Worm (Caenorhabditis elegans): ENCODE results near the gene srh-264.

ce11 chrV:15432457-15432856 lies 18.5 kb downstream of the srh-264 start, which contains the start of gene T26H5.8:
- TF ChIP-seq snpc-4 (tag; optimal IDR thresholded peaks at IDR 0.05) = no peak
- no peak for TF ChIP-seq ces-1 (GFP tag; optimal IDR thresholded peaks at IDR 0.05)
- TF ChIP-seq ztf-11 (tag; optimal IDR thresholded peaks at IDR 0.05) = no peak
- no peak for TF ChIP-seq lin-13 (tag; optimal IDR thresholded peaks at IDR 0.05)
- TF ChIP-seq nhr-12 (tag; optimal IDR thresholded peaks at IDR 0.05) = no peak
- no peak for TF ChIP-seq ham-2 (GFP tag; optimal IDR thresholded peaks at IDR 0.05)
